Fruit fly (Drosophila melanogaster) whole organism, prepupa: ENCODE results near the gene CG11586.

Source experiments
- Blimp-1 ChIP-seq: fragments of 200-800 bp; sonication (Bioruptor generic); optimal IDR thresholded peaks from 3 replicates; lab custom pipeline; 2017; ENCODE audit warnings: missing biosample characterization, missing genetic modification characterization, mild to moderate bottlenecking, moderate library complexity, missing genetic modification reagents
- CG10631 ChIP-seq: fragments of 200-800 bp; sonication (Bioruptor generic); optimal IDR thresholded peaks from 2 replicates; lab custom pipeline; 2016; ENCODE audit warnings: missing biosample characterization, missing genetic modification characterization
- CG11762 ChIP-seq: fragments of 200-800 bp; sonication (Bioruptor generic); optimal IDR thresholded peaks from 3 replicates; lab custom pipeline; 2016; ENCODE audit warnings: missing biosample characterization, missing genetic modification characterization; ENCODE audit not compliant: insufficient read depth
- CG11902 ChIP-seq: fragments of 200-800 bp; sonication (Bioruptor generic); optimal IDR thresholded peaks from 3 replicates; lab custom pipeline; 2016; ENCODE audit warnings: missing biosample characterization, missing genetic modification characterization
- CG15336 ChIP-seq: fragments of 200-800 bp; sonication (Bioruptor generic); IDR thresholded peaks from 2 replicates; pipeline ENCODE4 v1.3.6; 2022; ENCODE audit warnings: missing biosample characterization, missing genetic modification characterization
- CG1621 ChIP-seq: fragments of 200-800 bp; sonication (Bioruptor generic); optimal IDR thresholded peaks from 3 replicates; lab custom pipeline; 2018; ENCODE audit warnings: missing biosample characterization, mild to moderate bottlenecking, missing genetic modification characterization
- CG16779 ChIP-seq: fragments of 200-800 bp; sonication (Bioruptor generic); optimal IDR thresholded peaks from 3 replicates; lab custom pipeline; 2017; ENCODE audit warnings: missing biosample characterization, mild to moderate bottlenecking, missing genetic modification characterization
- CG3032 ChIP-seq: fragments of 200-800 bp; optimal IDR thresholded peaks from 2 replicates; lab custom pipeline; 2019; ENCODE audit warnings: missing biosample characterization, mild to moderate bottlenecking, missing genetic modification characterization, moderate library complexity
- CG31627 ChIP-seq: fragments of 200-800 bp; sonication (Bioruptor generic); optimal IDR thresholded peaks from 3 replicates; lab custom pipeline; 2016; ENCODE audit warnings: missing biosample characterization, missing genetic modification characterization
- CG32006 ChIP-seq: fragments of 200-800 bp; sonication (Bioruptor generic); optimal IDR thresholded peaks from 3 replicates; lab custom pipeline; 2017; ENCODE audit warnings: missing biosample characterization, mild to moderate bottlenecking, missing genetic modification characterization
- CG34406 ChIP-seq: fragments of 200-800 bp; sonication (Bioruptor generic); optimal IDR thresholded peaks from 3 replicates; lab custom pipeline; 2016; ENCODE audit warnings: missing biosample characterization, missing genetic modification characterization
- CG3919 ChIP-seq: fragments of 200-800 bp; sonication (Bioruptor generic); optimal IDR thresholded peaks from 3 replicates; lab custom pipeline; 2016; ENCODE audit warnings: missing biosample characterization, missing genetic modification characterization
- CG4318 ChIP-seq: fragments of 200-800 bp; sonication (Bioruptor generic); optimal IDR thresholded peaks from 3 replicates; lab custom pipeline; 2017; ENCODE audit warnings: missing biosample characterization, mild to moderate bottlenecking, missing genetic modification characterization
- CG6163 ChIP-seq: fragments of 200-800 bp; sonication (Bioruptor generic); IDR thresholded peaks from 3 replicates; pipeline ENCODE4 v1.3.6; 2022; ENCODE audit warnings: missing biosample characterization, missing genetic modification characterization
- CG6276 ChIP-seq: fragments of 200-800 bp; sonication (Bioruptor generic); optimal IDR thresholded peaks from 2 replicates; lab custom pipeline; 2017; ENCODE audit warnings: missing biosample characterization, mild to moderate bottlenecking, missing genetic modification characterization
- CG6792 ChIP-seq: fragments of 200-800 bp; sonication (Bioruptor generic); optimal IDR thresholded peaks from 3 replicates; lab custom pipeline; 2016; ENCODE audit warnings: missing biosample characterization, missing genetic modification characterization
- CG6808 ChIP-seq: fragments of 200-800 bp; sonication (Bioruptor generic); optimal IDR thresholded peaks from 3 replicates; lab custom pipeline; 2017; ENCODE audit warnings: missing biosample characterization, missing genetic modification characterization, mild to moderate bottlenecking, moderate library complexity, missing genetic modification reagents
- CG6854 ChIP-seq: fragments of 200-800 bp; sonication (Bioruptor generic); optimal IDR thresholded peaks from 2 replicates; lab custom pipeline; 2017; ENCODE audit warnings: missing biosample characterization, mild to moderate bottlenecking, missing genetic modification characterization
- CG7368 ChIP-seq: fragments of 200-800 bp; sonication (Bioruptor generic); optimal IDR thresholded peaks from 3 replicates; lab custom pipeline; 2016; ENCODE audit warnings: missing biosample characterization, missing genetic modification characterization
- CG8119 ChIP-seq: fragments of 200-800 bp; sonication (Bioruptor generic); IDR thresholded peaks from 3 replicates; pipeline ENCODE4 v1.3.6; 2022; ENCODE audit warnings: missing biosample characterization, missing genetic modification characterization
- CG8319 ChIP-seq: fragments of 200-800 bp; sonication (Bioruptor generic); optimal IDR thresholded peaks from 3 replicates; lab custom pipeline; 2016; ENCODE audit warnings: missing biosample characterization, missing genetic modification characterization
- CG8632 ChIP-seq: fragments of 200-800 bp; sonication (Bioruptor generic); optimal IDR thresholded peaks from 3 replicates; lab custom pipeline; 2016; ENCODE audit warnings: missing biosample characterization, missing genetic modification characterization
- CG9139 ChIP-seq: fragments of 200-800 bp; sonication (Bioruptor generic); optimal IDR thresholded peaks from 3 replicates; lab custom pipeline; 2017; ENCODE audit warnings: missing biosample characterization, mild to moderate bottlenecking, missing genetic modification characterization
- Eip75B ChIP-seq: fragments of 200-800 bp; sonication (Bioruptor generic); optimal IDR thresholded peaks from 3 replicates; lab custom pipeline; 2016; ENCODE audit warnings: missing biosample characterization, missing genetic modification characterization
- Eip78C ChIP-seq: fragments of 200-800 bp; sonication (Bioruptor generic); peaks from one replicate; lab custom pipeline; 2016; ENCODE audit warnings: missing biosample characterization, missing genetic modification characterization
- Eip93F ChIP-seq: fragments of 200-800 bp; sonication (Bioruptor generic); optimal IDR thresholded peaks from 2 replicates; lab custom pipeline; 2016; ENCODE audit warnings: missing biosample characterization, mild to moderate bottlenecking, missing genetic modification characterization
- Ets21C ChIP-seq: fragments of 200-800 bp; sonication (Bioruptor generic); optimal IDR thresholded peaks from 3 replicates; lab custom pipeline; 2016; ENCODE audit warnings: missing biosample characterization, missing genetic modification characterization
- Hr39 ChIP-seq: fragments of 200-800 bp; sonication (Bioruptor generic); optimal IDR thresholded peaks from 2 replicates; lab custom pipeline; 2016; ENCODE audit warnings: missing biosample characterization, missing genetic modification characterization
- Hr4 ChIP-seq: fragments of 200-800 bp; sonication (Bioruptor generic); optimal IDR thresholded peaks from 3 replicates; lab custom pipeline; 2016; ENCODE audit warnings: missing biosample characterization, missing genetic modification characterization
- Lpt ChIP-seq: fragments of 200-800 bp; sonication (Bioruptor generic); optimal IDR thresholded peaks from 3 replicates; lab custom pipeline; 2016; ENCODE audit warnings: missing biosample characterization, missing genetic modification characterization
- OdsH ChIP-seq: fragments of 200-800 bp; sonication (Bioruptor generic); optimal IDR thresholded peaks from 3 replicates; lab custom pipeline; 2016; ENCODE audit warnings: missing biosample characterization, missing genetic modification characterization
- Sox102F ChIP-seq: fragments of 200-800 bp; sonication (Bioruptor generic); optimal IDR thresholded peaks from 2 replicates; lab custom pipeline; 2016; ENCODE audit warnings: missing biosample characterization, mild to moderate bottlenecking, missing genetic modification characterization
- Sox15 ChIP-seq: fragments of 200-800 bp; sonication (Bioruptor generic); optimal IDR thresholded peaks from 3 replicates; lab custom pipeline; 2016; ENCODE audit warnings: missing biosample characterization, missing genetic modification characterization
- achi ChIP-seq: fragments of 200-800 bp; sonication (Bioruptor generic); optimal IDR thresholded peaks from 3 replicates; lab custom pipeline; 2016; ENCODE audit warnings: missing biosample characterization, missing genetic modification characterization
- acj6 ChIP-seq: fragments of 200-800 bp; sonication (Bioruptor generic); optimal IDR thresholded peaks from 3 replicates; lab custom pipeline; 2016; ENCODE audit warnings: missing biosample characterization, missing genetic modification characterization
- dsx ChIP-seq: fragments of 200-800 bp; optimal IDR thresholded peaks from 3 replicates; lab custom pipeline; 2019; ENCODE audit warnings: missing biosample characterization, mild to moderate bottlenecking, missing genetic modification characterization, moderate library complexity; ENCODE audit not compliant: poor library complexity, severe bottlenecking
- eg ChIP-seq: fragments of 200-800 bp; sonication (Bioruptor generic); IDR thresholded peaks from 3 replicates; pipeline ENCODE4 v1.3.6; 2022; ENCODE audit warnings: missing biosample characterization, missing genetic modification characterization
- esn ChIP-seq: fragments of 200-800 bp; sonication (Bioruptor generic); optimal IDR thresholded peaks from 2 replicates; lab custom pipeline; 2016; ENCODE audit warnings: missing biosample characterization, mild to moderate bottlenecking, missing genetic modification characterization, moderate library complexity
- fkh ChIP-seq: fragments of 200-800 bp; sonication (Bioruptor generic); optimal IDR thresholded peaks from 3 replicates; lab custom pipeline; 2017; ENCODE audit warnings: missing biosample characterization, mild to moderate bottlenecking, missing genetic modification characterization, moderate library complexity
- lz ChIP-seq: fragments of 200-800 bp; sonication (Bioruptor generic); optimal IDR thresholded peaks from 3 replicates; lab custom pipeline; 2016; ENCODE audit warnings: missing biosample characterization, missing genetic modification characterization
- net ChIP-seq: fragments of 200-800 bp; sonication (Bioruptor generic); optimal IDR thresholded peaks from 3 replicates; lab custom pipeline; 2016; ENCODE audit warnings: missing biosample characterization, missing genetic modification characterization
- pdm3 ChIP-seq: fragments of 200-800 bp; sonication (Bioruptor generic); optimal IDR thresholded peaks from 3 replicates; lab custom pipeline; 2016; ENCODE audit warnings: missing biosample characterization, missing genetic modification characterization
- salr ChIP-seq, 2 experiments: fragments of 200-800 bp; sonication (Bioruptor generic); optimal IDR thresholded peaks; 3 replicates each; lab custom pipeline; 2016 to 2018; ENCODE audit warnings: missing biosample characterization in 2 of 2, missing genetic modification characterization in 2 of 2, mild to moderate bottlenecking in 1 of 2
- spab ChIP-seq: fragments of 200-800 bp; sonication (Bioruptor generic); optimal IDR thresholded peaks from 2 replicates; lab custom pipeline; 2017; ENCODE audit warnings: missing biosample characterization, mild to moderate bottlenecking, missing genetic modification characterization, missing genetic modification reagents
- ss ChIP-seq, 2 experiments: fragments of 200-800 bp; sonication (Bioruptor generic); optimal IDR thresholded peaks; 2 replicates in 1 of 2; 3 replicates in 1 of 2; lab custom pipeline; 2017 to 2018; ENCODE audit warnings: mild to moderate bottlenecking in 2 of 2, missing biosample characterization in 2 of 2, missing genetic modification characterization in 2 of 2, moderate library complexity in 1 of 2
- svp ChIP-seq: fragments of 200-800 bp; sonication (Bioruptor generic); peaks from one replicate; lab custom pipeline; 2016; ENCODE audit warnings: missing biosample characterization, missing genetic modification characterization
- topi ChIP-seq: fragments of 200-800 bp; sonication (Bioruptor generic); optimal IDR thresholded peaks from 3 replicates; lab custom pipeline; 2016; ENCODE audit warnings: missing biosample characterization, missing genetic modification characterization

CG11586 gene

dm6 chr3L:4259102-4259558 is 3.1 kb downstream of the CG11586 start, which contains the start of the genes CG15011 and CG1309 (continued):
- TF ChIP-seq Lpt (GFP tag; lab: Kevin White, UChicago), result peak; percentile 65
- peak; percentile 82 for TF ChIP-seq topi (GFP tag; lab: Kevin White, UChicago)
- TF ChIP-seq CG4318, result no peak
- TF ChIP-seq CG15336 (GFP tag; lab: Robert Waterston, UW), result no peak; the same call in 1 of the 2 replicates
- peak; percentile 86 for TF ChIP-seq dsx (GFP tag; lab: Kevin White, UChicago)
- peak; percentile 82 for TF ChIP-seq achi
- peak; percentile 60 for TF ChIP-seq net (GFP tag; lab: Kevin White, UChicago)
- peak; percentile 76 for TF ChIP-seq CG34406 (GFP tag; lab: Kevin White, UChicago)
- peak; percentile 66 for TF ChIP-seq CG6808 (GFP tag; lab: Kevin White, UChicago)
- TF ChIP-seq CG10631, result peak; percentile 87
- peak; percentile 99 for TF ChIP-seq svp
- peak; percentile 55 for TF ChIP-seq CG11762 (GFP tag; lab: Kevin White, UChicago)
- TF ChIP-seq Eip93F, result peak; percentile 7
- TF ChIP-seq CG8632 (GFP tag; lab: Kevin White, UChicago), result peak; percentile 69
- no peak for TF ChIP-seq spab (GFP tag; lab: Kevin White, UChicago)
- TF ChIP-seq OdsH, result peak; percentile 83
- no peak for TF ChIP-seq Sox102F (GFP tag; lab: Kevin White, UChicago)
- TF ChIP-seq CG7368 (GFP tag; lab: Kevin White, UChicago), result peak; percentile 26
- TF ChIP-seq CG3919, result peak; percentile 83
- peak; percentile 93 for TF ChIP-seq Eip78C (GFP tag; lab: Kevin White, UChicago)
- TF ChIP-seq esn (GFP tag; lab: Kevin White, UChicago), result peak; percentile 89
- peak; percentile 33; the same call in 1 of the 3 replicates for TF ChIP-seq CG8119 (GFP tag; lab: Robert Waterston, UW)
- TF ChIP-seq Sox15 (GFP tag; lab: Kevin White, UChicago), result peak; percentile 70
- peak; percentile 34; the same call in 1 of the 3 replicates for TF ChIP-seq CG6163 (GFP tag; lab: Robert Waterston, UW)
- peak; percentile 89 for TF ChIP-seq CG31627 (GFP tag; lab: Kevin White, UChicago)
- peak; percentile 41 to 47 for TF ChIP-seq salr (GFP tag; optimal IDR thresholded peaks at IDR 0.05; lab: Kevin White, UChicago)
- peak; percentile 69 for TF ChIP-seq fkh (GFP tag; lab: Kevin White, UChicago)
- peak; percentile 51 for TF ChIP-seq CG1621 (tag; lab: Kevin White, UChicago)
- TF ChIP-seq pdm3 (GFP tag; lab: Kevin White, UChicago), result peak; percentile 83
- TF ChIP-seq Ets21C (GFP tag; lab: Kevin White, UChicago), result peak; percentile 83
- no peak for TF ChIP-seq CG9139 (GFP tag; lab: Kevin White, UChicago)
- TF ChIP-seq CG6792, result peak; percentile 72
- TF ChIP-seq CG3032 (tag; lab: Kevin White, UChicago), result peak; percentile 85
- TF ChIP-seq CG32006 (GFP tag; lab: Kevin White, UChicago), result peak; percentile 75
- TF ChIP-seq CG16779 (tag; lab: Kevin White, UChicago), result no peak
- TF ChIP-seq Hr39 (GFP tag; lab: Kevin White, UChicago), result peak; percentile 89
- TF ChIP-seq Blimp-1 (GFP tag; lab: Kevin White, UChicago), result peak; percentile 32

- TF ChIP-seq CG6276 (GFP tag; lab: Kevin White, UChicago) (no peak), acj6 (GFP tag; lab: Kevin White, UChicago) (peak; percentile 42), CG8319 (no peak), svp (no peak), CG6854 (no peak), CG6808 (GFP tag; lab: Kevin White, UChicago) (peak; percentile 1), esn (GFP tag; lab: Kevin White, UChicago) (peak; percentile 40), CG9139 (GFP tag; lab: Kevin White, UChicago) (no peak), CG11902 (GFP tag; lab: Kevin White, UChicago) (peak; percentile 4), CG32006 (GFP tag; lab: Kevin White, UChicago) (peak; percentile 48), Eip93F (no peak), fkh (GFP tag; lab: Kevin White, UChicago) (peak; percentile 21), CG7368 (GFP tag; lab: Kevin White, UChicago) (no peak), CG3919 (no peak), CG34406 (GFP tag; lab: Kevin White, UChicago) (peak; percentile 40), eg (GFP tag; lab: Robert Waterston, UW) (no peak), ss (GFP tag; optimal IDR thresholded peaks at IDR 0.05; lab: Kevin White, UChicago) (peak in 1 of 2 experiments; percentile 10), CG16779 (tag; lab: Kevin White, UChicago) (no peak), CG8632 (GFP tag; lab: Kevin White, UChicago) (peak; percentile 51), lz (GFP tag; lab: Kevin White, UChicago) (peak; percentile 51), dsx (GFP tag; lab: Kevin White, UChicago) (no peak), pdm3 (GFP tag; lab: Kevin White, UChicago) (peak; percentile 21), CG3032 (tag; lab: Kevin White, UChicago) (peak; percentile 67), Hr4 (GFP tag; lab: Kevin White, UChicago) (peak; percentile 41), Eip75B (peak; percentile 23)
These were observed 7.9 kb downstream of the CG11586 start, which contains the start of the genes ago and CG1265 for dm6 chr3L:4254301-4254834. TSS of gene ago (minus strand) at chr3L:4254306. TSS of gene CG1265 (plus strand) at chr3L:4254776.
